Worm (Caenorhabditis elegans) whole organism, L2 larva: ENCODE data around the gene gsto-2.

Source experiments
- R02D3.7 ChIP-seq: fragments of 150-350 bp; optimal IDR thresholded peaks from 2 replicates; lab custom pipeline; 2014; ENCODE audit warnings: missing biosample characterization, missing genetic modification characterization
- ama-1 ChIP-seq: fragments of 150-350 bp; optimal IDR thresholded peaks from 2 replicates; lab custom pipeline; 2018; ENCODE audit warnings: inconsistent platforms
- lsy-2 ChIP-seq, 2 experiments: fragments of 150-350 bp in 1 of 2; sonication (generic microtip) in 1 of 2; optimal IDR thresholded peaks; 2 replicates each; lab custom pipeline; 2014 to 2017; ENCODE audit warnings: missing biosample characterization in 2 of 2, missing genetic modification characterization in 2 of 2
- mbf-1 ChIP-seq: sonication (generic microtip); optimal IDR thresholded peaks from 2 replicates; lab custom pipeline; 2017; ENCODE audit warnings: missing biosample characterization, missing genetic modification characterization
- mdl-1 ChIP-seq, 2 experiments: fragments of 150-350 bp in 1 of 2; sonication (generic microtip) in 1 of 2; optimal IDR thresholded peaks; 2 replicates each; lab custom pipeline; 2017; ENCODE audit warnings: missing biosample characterization in 2 of 2, missing genetic modification characterization in 2 of 2
- nhr-237 ChIP-seq: fragments of 150-350 bp; optimal IDR thresholded peaks from 2 replicates; lab custom pipeline; 2014; ENCODE audit warnings: missing biosample characterization, missing genetic modification characterization
- peb-1 ChIP-seq: fragments of 150-350 bp; optimal IDR thresholded peaks from 2 replicates; lab custom pipeline; 2014; ENCODE audit warnings: missing biosample characterization, missing genetic modification characterization
- unc-39 ChIP-seq: fragments of 150-350 bp; optimal IDR thresholded peaks from 2 replicates; lab custom pipeline; 2014; ENCODE audit warnings: missing biosample characterization, missing genetic modification characterization
- unc-62 ChIP-seq: fragments of 150-350 bp; optimal IDR thresholded peaks from 2 replicates; lab custom pipeline; 2014; ENCODE audit warnings: missing biosample characterization, missing genetic modification reagents, missing genetic modification characterization
- zag-1 ChIP-seq: fragments of 150-350 bp; optimal IDR thresholded peaks from 2 replicates; lab custom pipeline; 2014; ENCODE audit warnings: missing biosample characterization, missing genetic modification characterization
- ztf-4 ChIP-seq: fragments of 150-350 bp; optimal IDR thresholded peaks from 2 replicates; lab custom pipeline; 2014; ENCODE audit warnings: missing biosample characterization, missing genetic modification characterization

DNA sequence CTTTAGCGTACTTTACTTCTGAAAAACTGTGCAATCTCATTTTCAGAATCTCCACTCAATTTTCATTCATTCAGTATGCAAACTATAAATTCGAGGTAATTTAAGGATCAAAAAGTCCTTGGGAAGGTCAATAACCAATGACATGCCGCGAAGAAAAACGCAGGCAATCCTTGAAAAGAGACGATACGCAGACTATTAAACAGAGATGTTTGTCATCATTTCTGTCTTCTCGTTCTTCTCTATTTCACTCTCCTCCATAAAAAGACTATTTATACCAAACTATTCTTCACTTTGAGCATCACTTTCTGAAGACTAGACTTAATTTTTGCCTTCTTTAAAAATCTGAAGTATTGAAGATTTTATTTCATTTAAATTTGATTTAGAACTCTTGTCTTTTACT, 2.4 kb upstream of the gsto-2 start, which contains the start of gene C02D5.4:
- TF ChIP-seq ztf-4 (tag; lab: Kevin White, UChicago) (no peak), mbf-1 (tag; lab: Kevin White, UChicago) (no peak), zag-1 (tag; lab: Kevin White, UChicago) (no peak), peb-1 (tag; lab: Kevin White, UChicago) (no peak), unc-39 (tag; lab: Kevin White, UChicago) (no peak), ama-1 (lab: Kevin White, UChicago) (no peak), lsy-2 (tag; optimal IDR thresholded peaks at IDR 0.05; lab: Kevin White, UChicago) (no peak), unc-62 (no peak), mdl-1 (tag; optimal IDR thresholded peaks at IDR 0.05; lab: Kevin White, UChicago) (no peak), nhr-237 (tag; lab: Kevin White, UChicago) (no peak), R02D3.7 (no peak)
